Worm (Caenorhabditis elegans) whole organism, mixed stage, embryonic: ENCODE results near the gene dhs-28.

Experiments
- ceh-83 ChIP-seq: fragments of 200-800 bp; sonication (Bioruptor generic); optimal IDR thresholded peaks from 2 replicates; lab custom pipeline; 2018; ENCODE audit warnings: mild to moderate bottlenecking, missing genetic modification characterization, missing compliant biosample characterization
- drap-1 ChIP-seq: fragments of 200-800 bp; sonication (Bioruptor generic); optimal IDR thresholded peaks from 3 replicates; lab custom pipeline; 2018; ENCODE audit warnings: mild to moderate bottlenecking, missing genetic modification characterization, missing compliant biosample characterization
- ham-2 ChIP-seq: fragments of 200-800 bp; sonication (Bioruptor generic); optimal IDR thresholded peaks from 2 replicates; lab custom pipeline; 2018; ENCODE audit warnings: mild to moderate bottlenecking, missing genetic modification characterization, missing compliant biosample characterization
- hlh-1 ChIP-seq: fragments of 150-350 bp; optimal IDR thresholded peaks from 2 replicates; lab custom pipeline; 2014; ENCODE audit warnings: missing biosample characterization, missing genetic modification reagents, missing genetic modification characterization
- lin-13 ChIP-seq: fragments of 150-350 bp; optimal IDR thresholded peaks from 2 replicates; lab custom pipeline; 2014; ENCODE audit warnings: missing biosample characterization, missing genetic modification characterization
- mep-1 ChIP-seq: fragments of 150-350 bp; optimal IDR thresholded peaks from 2 replicates; lab custom pipeline; 2017; ENCODE audit warnings: missing biosample characterization, missing genetic modification reagents, missing genetic modification characterization, inconsistent platforms
- nhr-12 ChIP-seq: fragments of 150-350 bp; optimal IDR thresholded peaks from 2 replicates; lab custom pipeline; 2014; ENCODE audit warnings: missing biosample characterization, missing genetic modification characterization
- nhr-237 ChIP-seq: fragments of 150-350 bp; optimal IDR thresholded peaks from 2 replicates; lab custom pipeline; 2014; ENCODE audit warnings: missing biosample characterization, missing genetic modification characterization
- nhr-76 ChIP-seq: sonication (generic microtip); optimal IDR thresholded peaks from 2 replicates; lab custom pipeline; 2017; ENCODE audit warnings: missing biosample characterization, missing genetic modification characterization
- unc-62 ChIP-seq: fragments of 150-350 bp; optimal IDR thresholded peaks from 2 replicates; lab custom pipeline; 2014; ENCODE audit warnings: missing biosample characterization, missing genetic modification reagents, missing genetic modification characterization
- ztf-11 ChIP-seq: fragments of 150-350 bp; optimal IDR thresholded peaks from 2 replicates; lab custom pipeline; 2014; ENCODE audit warnings: missing biosample characterization, missing genetic modification characterization

DNA sequence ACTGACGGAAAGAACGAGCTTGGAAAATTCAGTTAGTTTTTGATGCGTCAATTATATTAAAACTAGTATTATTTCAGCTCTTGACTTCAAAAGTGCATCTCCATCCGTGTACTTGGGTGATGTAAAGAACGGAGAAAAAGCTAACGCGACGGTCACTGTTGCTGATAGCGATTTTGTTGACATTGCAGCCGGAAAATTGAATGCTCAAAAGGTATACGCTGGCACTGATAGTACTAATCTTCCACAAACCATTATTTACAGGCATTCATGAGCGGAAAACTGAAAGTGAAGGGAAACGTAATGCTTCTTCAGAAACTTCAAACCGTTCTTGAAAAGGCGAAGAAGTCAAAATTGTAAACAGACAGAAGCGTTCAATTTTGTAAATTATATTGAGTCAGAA lies 1.4 kb downstream of the dhs-28 start:
- TF ChIP-seq ham-2 (no peak), mep-1 (tag; lab: Kevin White, UChicago) (no peak), nhr-237 (no peak), ztf-11 (no peak), hlh-1 (no peak), lin-13 (no peak), unc-62 (GFP tag; lab: Kevin White, UChicago) (no peak), drap-1 (no peak), nhr-76 (tag; lab: Kevin White, UChicago) (no peak), nhr-12 (tag; lab: Kevin White, UChicago) (no peak), ceh-83 (GFP tag; lab: Kevin White, UChicago) (no peak)
